Worm (Caenorhabditis elegans) whole organism, L4 larva: Measurements from ENCODE around the gene sri-30.
"Not testable (repeated sequence)": the region's sequence is repeated elsewhere in the genome, so short reads cannot be mapped to it uniquely, and the experiment has no call there.

Experiments used
- D1046.2 ChIP-seq: fragments of 200-800 bp; sonication (Bioruptor generic); IDR thresholded peaks from 2 replicates; pipeline ENCODE4 v1.3.6; 2022; ENCODE audit warnings: missing genetic modification characterization, missing compliant biosample characterization
- F26F4.8 ChIP-seq: fragments of 200-800 bp; sonication (Bioruptor generic); conservative IDR thresholded peaks from 2 replicates; pipeline ENCODE4 v1.3.6; 2022; ENCODE audit warnings: missing genetic modification characterization, missing compliant biosample characterization
- aha-1 ChIP-seq: fragments of 150-350 bp; peaks from one replicate; lab custom pipeline; 2014; ENCODE audit warnings: missing biosample characterization, missing genetic modification characterization
- aly-2 ChIP-seq: sonication (generic microtip); optimal IDR thresholded peaks from 2 replicates; lab custom pipeline; 2018; ENCODE audit warnings: missing biosample characterization, missing genetic modification characterization
- arid-1 ChIP-seq: fragments of 200-800 bp; sonication (Bioruptor generic); conservative IDR thresholded peaks from 2 replicates; pipeline ENCODE4 v1.3.6; 2022; ENCODE audit warnings: missing genetic modification reagents, missing genetic modification characterization, missing compliant biosample characterization
- ceh-20 ChIP-seq: fragments of 200-800 bp; sonication (Bioruptor generic); IDR thresholded peaks from 2 replicates; pipeline ENCODE4 v1.3.6; 2022; ENCODE audit warnings: missing genetic modification reagents, missing genetic modification characterization, missing compliant biosample characterization
- ceh-28 ChIP-seq: fragments of 150-350 bp; optimal IDR thresholded peaks from 2 replicates; lab custom pipeline; 2014; ENCODE audit warnings: missing biosample characterization, missing genetic modification reagents, missing genetic modification characterization
- ceh-32 ChIP-seq: sonication (generic microtip); optimal IDR thresholded peaks from 2 replicates; lab custom pipeline; 2016; ENCODE audit warnings: mild to moderate bottlenecking, missing genetic modification characterization, missing compliant biosample characterization; ENCODE audit not compliant: poor library complexity
- ceh-62 ChIP-seq: sonication (generic microtip); optimal IDR thresholded peaks from 2 replicates; lab custom pipeline; 2017; ENCODE audit warnings: missing biosample characterization, missing genetic modification characterization
- ces-1 ChIP-seq: fragments of 150-350 bp; sonication (generic microtip); optimal IDR thresholded peaks from 4 replicates; lab custom pipeline; 2014; ENCODE audit warnings: missing biosample characterization, missing genetic modification reagents, missing genetic modification characterization
- daf-19 ChIP-seq: fragments of 200-800 bp; sonication (Bioruptor generic); conservative IDR thresholded peaks from 2 replicates; pipeline ENCODE4 v1.3.6; 2022; ENCODE audit warnings: missing genetic modification characterization, missing compliant biosample characterization
- dmd-6 ChIP-seq: fragments of 200-800 bp; sonication (Bioruptor generic); IDR thresholded peaks from 2 replicates; pipeline ENCODE4 v1.3.6; 2022; ENCODE audit warnings: missing genetic modification reagents, missing genetic modification characterization, missing compliant biosample characterization
- dmd-8 ChIP-seq: fragments of 200-800 bp; sonication (Bioruptor generic); IDR thresholded peaks from 2 replicates; pipeline ENCODE4 v1.3.6; 2022; ENCODE audit warnings: missing genetic modification characterization, missing compliant biosample characterization
- hlh-11 ChIP-seq: fragments of 200-800 bp; sonication (Bioruptor generic); optimal IDR thresholded peaks from 2 replicates; lab custom pipeline; 2018; ENCODE audit warnings: mild to moderate bottlenecking, missing genetic modification characterization, missing compliant biosample characterization
- hlh-30 ChIP-seq: sonication (generic microtip); optimal IDR thresholded peaks from 2 replicates; lab custom pipeline; 2017; ENCODE audit warnings: antibody characterized with exemption, mild to moderate bottlenecking, missing genetic modification characterization, missing compliant biosample characterization; ENCODE audit not compliant: insufficient read depth
- lin-38 ChIP-seq: fragments of 200-800 bp; sonication (Bioruptor generic); IDR thresholded peaks from 2 replicates; pipeline ENCODE4 v1.3.6; 2022; ENCODE audit warnings: missing genetic modification reagents, missing genetic modification characterization, missing compliant biosample characterization
- madf-5 ChIP-seq, 2 experiments: fragments of 200-800 bp; sonication (Bioruptor generic); IDR thresholded peaks; 2 replicates each; pipeline ENCODE4 v1.3.6; 2022; ENCODE audit warnings: missing compliant biosample characterization in 2 of 2, missing genetic modification characterization in 2 of 2
- madf-9 ChIP-seq: fragments of 200-800 bp; sonication (Bioruptor generic); conservative IDR thresholded peaks from 2 replicates; pipeline ENCODE4 v1.3.6; 2022; ENCODE audit warnings: missing genetic modification reagents, missing genetic modification characterization, missing compliant biosample characterization
- nhr-28 ChIP-seq: fragments of 150-350 bp; optimal IDR thresholded peaks from 2 replicates; lab custom pipeline; 2014; ENCODE audit warnings: missing biosample characterization, missing genetic modification characterization
- nhr-6 ChIP-seq: fragments of 150-350 bp; optimal IDR thresholded peaks from 2 replicates; lab custom pipeline; 2014; ENCODE audit warnings: missing biosample characterization, missing genetic modification characterization
- nhr-76 ChIP-seq: fragments of 150-350 bp; optimal IDR thresholded peaks from 2 replicates; lab custom pipeline; 2014; ENCODE audit warnings: missing biosample characterization, missing genetic modification characterization
- pha-4 ChIP-seq, 2 experiments: fragments of 150-350 bp in 1 of 2; fragments of 200-800 bp in 1 of 2; sonication (Bioruptor generic) in 1 of 2; IDR thresholded peaks in 1 of 2; optimal IDR thresholded peaks in 1 of 2; 2 replicates each; pipeline versions ENCODE4 v1.3.6 to Lab custom; 2014 to 2022; ENCODE audit warnings: missing genetic modification characterization in 2 of 2, missing genetic modification reagents in 2 of 2, missing biosample characterization in 1 of 2, missing compliant biosample characterization in 1 of 2
- php-3 ChIP-seq: fragments of 200-800 bp; sonication (Bioruptor generic); IDR thresholded peaks from 2 replicates; pipeline ENCODE4 v1.3.6; 2022; ENCODE audit warnings: missing genetic modification reagents, missing genetic modification characterization, missing compliant biosample characterization
- pqm-1 ChIP-seq: sonication (generic microtip); optimal IDR thresholded peaks from 2 replicates; lab custom pipeline; 2017; ENCODE audit warnings: missing biosample characterization, missing genetic modification characterization
- set-16 ChIP-seq: fragments of 200-800 bp; sonication (Bioruptor generic); IDR thresholded peaks from 2 replicates; pipeline ENCODE4 v1.3.6; 2022; ENCODE audit warnings: missing genetic modification reagents, missing genetic modification characterization, missing compliant biosample characterization
- spr-3 ChIP-seq: fragments of 200-800 bp; sonication (Bioruptor generic); optimal IDR thresholded peaks from 2 replicates; lab custom pipeline; 2018; ENCODE audit warnings: mild to moderate bottlenecking, missing genetic modification characterization, missing compliant biosample characterization
- tra-1 ChIP-seq: fragments of 200-800 bp; sonication (Bioruptor generic); IDR thresholded peaks from 2 replicates; pipeline ENCODE4 v1.3.6; 2022; ENCODE audit warnings: missing genetic modification reagents, missing genetic modification characterization, missing compliant biosample characterization
- unc-130 ChIP-seq: sonication (generic microtip); optimal IDR thresholded peaks from 2 replicates; lab custom pipeline; 2016; ENCODE audit warnings: missing genetic modification reagents, missing genetic modification characterization, missing compliant biosample characterization
- vab-7 ChIP-seq: fragments of 200-800 bp; sonication (Bioruptor generic); IDR thresholded peaks from 2 replicates; pipeline ENCODE4 v1.3.6; 2022; ENCODE audit warnings: missing genetic modification reagents, missing genetic modification characterization, missing compliant biosample characterization

Gene sri-30

ce11 chrII:3024655-3025054, 21.3 kb upstream of the sri-30 start:
- TF ChIP-seq dmd-6 (GFP tag; lab: Robert Waterston, UW) (0 out of 2 replicates have a peak, but pooled peaks have one; percentile 8), aly-2 (tag; lab: Kevin White, UChicago) (no peak), ceh-20 (GFP tag; lab: Robert Waterston, UW) (peak; percentile 86), php-3 (GFP tag; lab: Robert Waterston, UW) (peak; percentile 83), nhr-28 (tag; lab: Kevin White, UChicago) (peak; percentile 18), tra-1 (GFP tag; lab: Robert Waterston, UW) (0 out of 2 replicates have a peak, but pooled peaks have one; percentile 14), arid-1 (no peak)

ce11 chrII:3028264-3028663, 17.7 kb upstream of the sri-30 start:
- TF ChIP-seq aha-1 (tag; lab: Kevin White, UChicago) (peak; percentile 37), hlh-30 (tag; lab: Kevin White, UChicago) (peak; percentile 2), ces-1 (GFP tag; lab: Kevin White, UChicago) (no peak), hlh-11 (tag; lab: Kevin White, UChicago) (peak; percentile 4), nhr-28 (tag; lab: Kevin White, UChicago) (peak; percentile 2)
- TF ChIP-seq, all 104 proteins: peak for 4

DNA sequence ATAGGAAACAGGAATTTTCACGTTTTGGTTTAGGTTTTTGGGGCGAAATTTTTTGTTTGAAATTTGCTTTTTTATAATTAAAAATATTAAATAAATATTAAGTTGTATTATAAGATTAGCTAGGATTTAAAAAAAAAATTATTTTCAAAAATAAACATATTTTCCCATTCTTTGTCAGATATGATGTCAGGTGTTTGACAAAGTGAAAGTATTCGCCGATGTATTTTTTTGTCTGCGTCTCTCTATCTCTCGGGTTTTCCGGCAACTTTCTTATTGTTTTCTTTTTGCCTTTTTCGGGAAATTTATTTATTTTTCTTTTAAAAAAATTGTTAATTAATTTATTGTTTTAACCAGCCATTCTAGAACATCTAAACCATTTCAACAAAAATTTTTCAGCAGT, 15.6 kb upstream of the sri-30 start:
- no peak for TF ChIP-seq php-3 (GFP tag; lab: Robert Waterston, UW)
- TF ChIP-seq madf-9 (GFP tag; lab: Robert Waterston, UW) = no peak
- no peak for TF ChIP-seq pqm-1 (tag; lab: Kevin White, UChicago)
- TF ChIP-seq unc-130 = no peak
- no peak for TF ChIP-seq daf-19 (GFP tag; lab: Robert Waterston, UW)
- TF ChIP-seq nhr-6 (tag; lab: Kevin White, UChicago) = no peak
- no peak for TF ChIP-seq spr-3 (GFP tag; lab: Kevin White, UChicago)
- TF ChIP-seq madf-5 (GFP tag; IDR thresholded peaks at IDR 0.05; lab: Robert Waterston, UW) = no peak

- TF ChIP-seq tra-1 (GFP tag; lab: Robert Waterston, UW) (0 out of 2 replicates have a peak, but pooled peaks have one; percentile 33), vab-7 (0 out of 2 replicates have a peak, but pooled peaks have one; percentile 10), lin-38 (GFP tag; lab: Robert Waterston, UW) (peak; percentile 47), dmd-8 (GFP tag; lab: Robert Waterston, UW) (0 out of 2 replicates have a peak, but pooled peaks have one; percentile 59), F26F4.8 (GFP tag; lab: Robert Waterston, UW) (0 out of 2 replicates have a peak, but pooled peaks have one; percentile 17), pha-4 (GFP tag; IDR thresholded peaks at IDR 0.05; lab: Robert Waterston, UW) (peak; percentile 45; the same call in 1 of the 2 replicates)
- TF ChIP-seq pha-4 (tag; optimal IDR thresholded peaks at IDR 0.05; lab: Kevin White, UChicago) = not testable (repeated sequence)
Measured at ce11 chrII:3031292-3031691, 14.7 kb upstream of the sri-30 start.

DNA sequence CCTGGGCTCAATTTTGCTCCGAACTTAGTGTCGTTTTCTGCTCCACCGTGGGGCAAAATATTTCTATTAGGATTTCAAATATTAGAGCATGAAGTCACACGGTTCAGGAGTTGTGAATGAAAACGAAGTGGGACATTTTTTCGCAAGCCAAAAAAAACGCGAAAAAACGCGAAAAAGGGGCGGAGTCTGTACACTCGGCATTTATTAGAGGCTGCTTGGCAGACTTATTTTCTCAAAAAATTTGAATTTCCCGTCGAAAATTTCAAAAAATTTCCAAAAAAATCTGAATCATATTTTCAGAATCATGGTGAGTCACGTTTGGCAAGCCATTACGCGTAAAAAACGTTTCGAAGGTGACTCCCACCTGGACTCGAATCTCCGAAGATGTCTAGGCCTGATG, 13.5 kb upstream of the sri-30 start, which contains the start of gene B0454.6:
Gene B0454.6 (plus strand): TSS at position 301 of the 400 bp plus-strand sequence.
- not testable (repeated sequence) for TF ChIP-seq D1046.2 (GFP tag; lab: Robert Waterston, UW); ceh-62 (tag; lab: Kevin White, UChicago); ceh-32 (tag; lab: Kevin White, UChicago)

ce11 chrII:3034914-3035313, 11.1 kb upstream of the sri-30 start:
- TF ChIP-seq set-16 (GFP tag; lab: Robert Waterston, UW) = peak; percentile 75
- peak; percentile 55 for TF ChIP-seq ceh-28 (tag; lab: Kevin White, UChicago)
- no peak for TF ChIP-seq nhr-76 (tag; lab: Kevin White, UChicago)
- no peak for TF ChIP-seq nhr-28 (tag; lab: Kevin White, UChicago)
